Fruit fly (Drosophila melanogaster) Kc167 (cell line): ENCODE results near the gene CG15544.

Source experiments
- Myc ChIP-seq: fragments of >200 bp; optimal IDR thresholded peaks from 2 replicates; lab custom pipeline; 2017; ENCODE audit warnings: missing external identifiers
- Sin3A ChIP-seq: fragments of >200 bp; optimal IDR thresholded peaks from 2 replicates; lab custom pipeline; 2018; ENCODE audit warnings: missing external identifiers
- h ChIP-seq: fragments of >200 bp; optimal IDR thresholded peaks from 3 replicates; lab custom pipeline; 2018; ENCODE audit warnings: missing external identifiers
- insv ChIP-seq: fragments of >200 bp; optimal IDR thresholded peaks from 3 replicates; lab custom pipeline; 2018; ENCODE audit warnings: missing external identifiers
- psq ChIP-seq: fragments of >200 bp; optimal IDR thresholded peaks from 2 replicates; lab custom pipeline; 2017; ENCODE audit warnings: missing external identifiers
- ttk ChIP-seq: sonication (Bioruptor generic); optimal IDR thresholded peaks from 2 replicates; lab custom pipeline; 2017; ENCODE audit warnings: missing external identifiers

CG15544 gene

DNA sequence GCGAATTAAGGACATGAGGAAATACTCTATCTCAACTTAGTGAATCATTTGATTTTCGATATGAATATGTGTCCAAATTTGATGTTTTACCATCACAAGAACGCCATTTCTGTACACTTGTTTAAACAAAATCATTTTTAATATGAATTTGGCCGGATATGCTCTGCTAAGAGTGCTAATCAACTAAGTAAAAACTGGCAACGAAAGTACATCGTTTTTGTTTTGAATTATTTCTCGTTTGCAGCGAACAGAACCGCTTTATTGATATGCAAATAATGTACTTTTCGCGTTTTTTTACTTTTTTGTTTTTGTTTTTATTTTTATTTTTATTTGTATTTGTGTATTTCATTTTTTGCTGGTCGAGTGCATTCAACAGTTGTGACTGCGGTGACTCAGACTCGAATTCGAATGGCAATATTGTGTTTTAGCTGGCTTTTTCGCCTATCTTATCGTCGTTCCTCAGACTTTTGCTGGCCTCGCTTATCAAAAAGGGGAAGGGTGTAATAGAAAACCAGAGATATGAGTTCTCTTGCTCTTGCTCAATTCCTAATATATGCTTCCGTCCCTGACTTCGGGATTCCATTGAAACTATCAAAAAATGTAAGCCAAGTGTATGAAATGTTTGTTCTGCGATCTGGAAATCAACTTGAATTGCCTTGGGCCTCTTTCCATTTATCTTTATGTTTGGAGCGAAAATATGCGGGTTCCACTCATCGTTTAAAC lies 16.2 kb upstream of the CG15544 start:
- no peak for TF ChIP-seq insv (lab: Kevin White, UChicago)

DNA sequence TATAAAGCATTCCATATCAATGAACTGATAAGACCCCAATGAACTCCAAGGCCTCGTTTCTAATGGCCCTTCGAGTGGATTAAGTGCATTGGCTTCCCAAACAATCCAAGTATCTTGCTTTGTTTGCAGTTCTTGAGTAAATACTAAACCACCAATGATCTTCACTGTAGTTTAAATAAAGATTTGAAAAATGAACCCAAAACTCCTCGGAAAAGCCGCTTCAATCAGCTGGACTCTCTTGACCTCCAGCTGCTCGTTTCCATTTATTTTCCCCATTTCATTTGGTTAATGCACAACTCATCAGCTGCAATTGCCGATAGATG lies 15.6 kb upstream of the CG15544 start:
- no peak for TF ChIP-seq h
- no peak for TF ChIP-seq ttk (lab: Kevin White, UChicago)

DNA sequence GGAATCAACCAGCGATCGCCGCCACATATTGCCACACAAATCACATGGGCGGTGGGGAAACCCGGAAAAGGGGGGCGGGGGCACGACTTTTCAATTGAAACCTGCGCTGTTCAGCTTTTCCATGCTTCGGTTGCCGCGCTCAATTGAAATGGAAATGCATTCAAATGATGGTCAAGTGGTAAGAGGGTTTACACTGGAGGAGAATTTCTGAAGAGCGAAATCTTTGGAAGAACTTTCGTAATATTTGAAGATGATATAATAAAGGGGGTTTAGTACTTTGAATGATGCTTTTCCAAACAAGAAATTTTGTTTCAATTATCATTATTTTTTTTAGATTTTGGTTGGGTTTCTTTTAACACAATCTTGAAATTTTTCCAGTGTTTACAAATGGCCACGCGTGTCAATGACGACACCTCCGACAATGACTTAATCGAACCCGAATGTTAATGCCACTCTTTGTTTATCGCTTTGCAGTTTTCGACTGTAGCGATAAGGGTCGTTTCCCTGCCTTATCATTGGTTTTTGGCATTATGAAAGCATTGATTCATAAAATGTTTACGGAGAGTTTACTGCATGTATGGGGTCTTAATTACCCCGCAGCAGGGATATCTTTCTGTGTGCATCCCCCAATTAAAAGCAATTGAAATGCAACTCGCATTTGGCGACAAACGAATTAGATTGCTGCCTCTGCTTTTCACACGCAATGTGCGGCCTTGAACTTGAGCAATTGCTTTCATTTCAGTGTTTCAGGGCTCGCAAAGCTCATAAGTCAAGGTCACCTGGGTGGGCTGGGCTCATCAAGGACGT lies 15.0 kb upstream of the CG15544 start:
- TF ChIP-seq ttk (lab: Kevin White, UChicago) (no peak), Sin3A (lab: Kevin White, UChicago) (no peak), h (no peak), psq (lab: Kevin White, UChicago) (no peak), Myc (lab: Kevin White, UChicago) (no peak), insv (lab: Kevin White, UChicago) (no peak)

- TF ChIP-seq psq (lab: Kevin White, UChicago), result no peak
- TF ChIP-seq Myc (lab: Kevin White, UChicago), result no peak
These were observed 13.7 kb upstream of the CG15544 start for dm6 chr3R:30813903-30814339.

dm6 chr3R:30814597-30815252 lies 12.9 kb upstream of the CG15544 start:
- no peak for TF ChIP-seq Myc (lab: Kevin White, UChicago)
- no peak for TF ChIP-seq ttk (lab: Kevin White, UChicago)
- TF ChIP-seq insv (lab: Kevin White, UChicago), result no peak
- TF ChIP-seq Sin3A (lab: Kevin White, UChicago), result no peak
- no peak for TF ChIP-seq psq (lab: Kevin White, UChicago)
- no peak for TF ChIP-seq h

DNA sequence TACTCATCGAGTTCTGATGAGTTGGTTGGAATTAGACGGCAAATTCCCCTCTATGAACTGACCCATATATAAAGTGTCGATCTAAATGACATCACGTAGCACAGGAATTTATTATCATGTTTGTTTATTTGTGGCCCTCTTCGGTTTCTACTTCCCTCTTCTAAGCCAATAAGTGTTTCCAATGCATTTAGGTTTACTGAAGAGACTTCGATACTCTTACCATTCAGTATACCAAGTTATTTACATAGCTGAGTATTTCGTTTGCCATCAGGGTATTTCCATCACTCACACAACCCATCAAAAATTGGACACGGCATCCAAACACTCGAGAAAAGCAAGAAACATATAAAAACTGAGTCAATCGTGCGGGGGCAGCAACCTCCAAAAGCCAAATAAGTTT lies 11.4 kb upstream of the CG15544 start:
- TF ChIP-seq psq (lab: Kevin White, UChicago) (no peak), ttk (lab: Kevin White, UChicago) (no peak), Sin3A (lab: Kevin White, UChicago) (no peak), h (no peak), insv (lab: Kevin White, UChicago) (no peak), Myc (lab: Kevin White, UChicago) (no peak)

DNA sequence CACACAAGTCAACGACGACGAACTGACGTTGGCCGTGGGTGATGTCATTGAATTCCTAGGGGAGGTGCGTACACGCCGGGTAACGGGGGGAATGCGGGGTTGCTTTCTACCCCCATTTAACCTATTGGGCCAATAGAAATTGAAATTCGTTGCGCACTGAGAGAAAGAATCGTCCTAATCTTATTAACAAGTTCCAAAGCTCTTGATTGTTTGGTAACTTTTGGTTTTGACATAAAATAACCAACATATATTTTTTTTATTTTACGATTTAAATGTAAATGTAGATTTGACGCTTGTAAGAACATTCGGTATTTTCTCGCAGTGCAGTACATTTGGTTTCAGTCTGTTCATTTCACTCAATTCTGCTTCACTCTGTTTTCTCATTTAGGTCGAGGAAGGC lies 10.4 kb upstream of the CG15544 start:
- TF ChIP-seq ttk (lab: Kevin White, UChicago) (no peak), h (no peak), insv (lab: Kevin White, UChicago) (no peak), psq (lab: Kevin White, UChicago) (no peak), Sin3A (lab: Kevin White, UChicago) (no peak), Myc (lab: Kevin White, UChicago) (no peak)

DNA sequence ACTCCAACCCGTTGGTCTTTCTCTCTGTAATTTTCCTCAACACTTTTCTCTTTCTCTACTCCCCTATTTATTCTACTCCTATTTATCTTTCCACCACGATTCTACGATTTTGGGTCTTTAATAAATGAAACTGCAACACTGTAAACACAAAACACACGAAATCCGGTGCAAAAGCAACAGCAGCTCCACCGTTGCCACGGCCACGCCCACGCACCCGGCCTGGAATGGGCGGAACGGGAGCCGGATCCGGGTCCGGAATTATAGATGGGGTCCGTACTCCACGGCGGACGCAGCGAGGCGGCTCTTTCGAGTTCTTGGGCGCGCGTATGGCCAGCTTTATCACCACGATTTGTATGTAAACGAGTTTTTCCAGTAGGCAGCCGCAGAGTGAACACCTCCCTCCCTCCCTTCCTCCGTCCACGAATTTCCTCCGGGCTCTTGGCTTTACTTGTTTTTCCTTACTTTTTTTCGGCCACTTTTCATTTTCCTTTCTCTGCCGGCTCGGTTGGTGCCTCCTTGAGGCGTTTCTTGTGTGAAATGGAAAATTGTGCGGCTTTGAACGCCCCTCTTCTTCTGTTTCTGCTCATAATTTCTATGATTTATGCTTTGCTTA lies 6.8 kb upstream of the CG15544 start:
- TF ChIP-seq psq (lab: Kevin White, UChicago) (no peak), insv (lab: Kevin White, UChicago) (no peak), ttk (lab: Kevin White, UChicago) (no peak), Myc (lab: Kevin White, UChicago) (no peak), Sin3A (lab: Kevin White, UChicago) (no peak), h (no peak)

dm6 chr3R:30821968-30822449 lies 5.6 kb upstream of the CG15544 start:
- TF ChIP-seq insv (lab: Kevin White, UChicago), result no peak
- no peak for TF ChIP-seq psq (lab: Kevin White, UChicago)
- no peak for TF ChIP-seq Sin3A (lab: Kevin White, UChicago)

DNA sequence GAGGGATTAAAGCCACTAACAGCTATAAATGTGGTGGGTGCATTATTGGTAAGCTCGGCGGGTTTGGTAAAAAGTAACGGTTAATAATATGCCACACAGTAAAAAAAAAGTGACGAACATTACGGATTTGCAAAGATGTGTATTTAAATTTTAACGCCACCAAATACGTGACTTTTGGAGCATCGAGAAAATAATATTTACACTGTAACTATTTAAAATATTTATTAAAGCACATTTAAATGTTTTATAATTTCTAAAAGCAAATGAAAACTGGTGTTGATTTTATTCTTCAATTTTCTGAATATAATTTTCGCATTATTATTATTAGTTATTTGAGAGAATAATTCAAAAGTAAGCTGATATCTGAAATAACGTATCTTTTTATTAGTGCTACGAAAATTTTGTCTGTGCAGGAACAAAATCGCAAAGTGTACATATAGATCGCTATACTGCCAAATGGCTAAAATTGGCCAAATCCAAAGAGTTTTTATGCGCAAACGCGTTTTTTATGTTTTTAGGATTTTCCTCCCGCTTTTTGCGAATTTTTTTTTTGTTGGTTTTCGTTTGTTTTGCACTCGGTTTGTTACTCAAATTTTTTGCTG lies 915 bp downstream of the CG15544 start:
- no peak for TF ChIP-seq Sin3A (lab: Kevin White, UChicago)
- no peak for TF ChIP-seq insv (lab: Kevin White, UChicago)
- TF ChIP-seq ttk (lab: Kevin White, UChicago), result no peak
- no peak for TF ChIP-seq h
- no peak for TF ChIP-seq Myc (lab: Kevin White, UChicago)
- no peak for TF ChIP-seq psq (lab: Kevin White, UChicago)

DNA sequence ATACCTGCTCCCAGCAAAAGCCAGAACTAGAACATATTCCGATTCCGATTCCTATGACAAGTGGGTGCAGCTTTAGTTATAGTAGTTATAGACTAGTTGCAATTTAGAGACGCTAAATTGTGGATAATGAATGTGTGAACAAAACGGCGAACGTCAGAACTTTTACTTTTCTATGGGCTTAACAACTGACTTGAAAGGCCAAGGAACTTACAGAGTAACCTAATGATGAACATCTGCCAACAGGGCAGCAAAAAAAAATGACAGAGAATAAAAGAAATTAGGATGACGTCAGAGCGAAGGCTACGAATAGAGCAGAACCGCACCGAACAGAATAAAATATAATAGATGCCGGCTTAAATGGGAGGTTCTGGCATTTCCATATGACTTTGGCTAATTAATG lies 4.5 kb downstream of the CG15544 start:
- TF ChIP-seq insv (lab: Kevin White, UChicago), result no peak
- no peak for TF ChIP-seq ttk (lab: Kevin White, UChicago)
- no peak for TF ChIP-seq h
- TF ChIP-seq Sin3A (lab: Kevin White, UChicago), result no peak
